Fruit fly (Drosophila melanogaster): ENCODE results near the gene CG3191.

DNA sequence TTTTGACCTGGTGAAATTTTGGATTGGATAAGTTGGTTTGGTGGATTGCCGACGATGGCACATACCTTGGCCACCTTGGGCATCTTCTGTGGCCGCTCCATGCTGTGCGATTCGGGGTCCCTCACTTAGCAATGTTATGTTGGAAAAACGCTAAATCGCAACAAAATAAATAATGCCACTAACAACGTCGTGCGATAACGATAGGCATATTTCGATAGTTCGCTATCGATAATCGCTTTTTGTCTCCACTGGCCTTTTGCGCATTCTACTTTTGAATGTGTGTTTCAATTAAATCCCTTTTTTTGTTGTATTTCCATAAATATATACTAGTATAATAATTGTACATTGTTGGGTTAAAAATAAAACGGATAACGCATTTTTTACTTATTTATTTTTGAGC, 2.0 kb downstream of the CG3191 start, which contains the start of gene crn:
- TF ChIP-seq CG7745 (tag; optimal IDR thresholded peaks at IDR 0.05) = no peak
- no peak for TF ChIP-seq CG12391 (tag; optimal IDR thresholded peaks at IDR 0.05)
- no peak for TF ChIP-seq Aef1 (GFP tag; IDR thresholded peaks at IDR 0.05)

Measured in whole organism, embryonic.